Worm (Caenorhabditis elegans): ENCODE data around the gene zipt-13.

DNA sequence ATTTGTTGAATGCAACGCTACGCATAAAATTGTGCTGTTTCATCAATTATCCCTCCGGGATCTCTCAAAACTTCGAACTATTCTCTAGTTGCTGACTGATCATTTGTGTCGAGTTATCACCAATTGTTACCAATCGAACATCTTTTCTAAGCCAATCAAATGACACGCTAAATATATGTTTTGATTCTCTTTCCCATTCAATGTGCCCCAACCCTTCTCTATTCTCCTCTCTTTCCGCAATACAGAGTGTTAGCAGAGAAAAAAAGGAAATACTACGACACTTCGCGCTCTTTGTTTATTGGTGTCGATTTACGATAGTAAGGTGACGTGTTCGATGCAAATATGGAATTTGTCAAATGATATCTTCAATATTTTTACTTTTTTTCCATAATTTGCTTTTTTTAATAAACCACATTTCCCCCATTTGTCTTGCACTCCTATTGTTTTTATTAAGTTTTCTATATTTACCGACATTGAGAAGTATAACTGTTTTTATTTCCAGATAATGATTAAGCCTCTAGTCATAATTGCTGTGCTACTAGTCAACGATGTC lies 39.5 kb downstream of the zipt-13 start, which contains the start of gene nucb-1:
- TF ChIP-seq ztf-23 (GFP tag; IDR thresholded peaks at IDR 0.05) (0 out of 2 replicates have a peak, but pooled peaks have one; percentile 23), ztf-29 (GFP tag; IDR thresholded peaks at IDR 0.05) (no peak), T22C8.4 (GFP tag; IDR thresholded peaks at IDR 0.05) (no peak), tab-1 (GFP tag; IDR thresholded peaks at IDR 0.05) (no peak)
